Fruit fly (Drosophila melanogaster): ENCODE measurements around the gene CCT1.
A peak's percentile ranks its signal among the peaks of the same experiment; 100 is the strongest.

Gene CCT1

dm6 chr3R:22524344-22525072 lies 33.3 kb upstream of the CCT1 start (continued):
- peak; percentile 69 for TF ChIP-seq CG8290 (GFP tag; optimal IDR thresholded peaks at IDR 0.05)
- peak; percentile 34 to 84 for TF ChIP-seq CG8290 (tag; optimal IDR thresholded peaks at IDR 0.05)
- TF ChIP-seq Sry-δ (GFP tag; optimal IDR thresholded peaks at IDR 0.05), result peak; percentile 9
- peak; percentile 83; the same call in 2 of the 3 replicates for TF ChIP-seq gce (GFP tag; IDR thresholded peaks at IDR 0.05)
- no peak for TF ChIP-seq hb (GFP tag; IDR thresholded peaks at IDR 0.05; ENCODE audit: partially characterized antibody)
- TF ChIP-seq Lhr (GFP tag; optimal IDR thresholded peaks at IDR 0.05), result peak; percentile 23
- TF ChIP-seq jumu (GFP tag; optimal IDR thresholded peaks at IDR 0.05), result peak; percentile 10
- peak; percentile 85 for TF ChIP-seq Awh (GFP tag; IDR thresholded peaks at IDR 0.05)
- peak; percentile 38 for TF ChIP-seq tio (GFP tag; optimal IDR thresholded peaks at IDR 0.05)
- TF ChIP-seq Atf-2 (GFP tag; optimal IDR thresholded peaks at IDR 0.05), result peak; percentile 14
- TF ChIP-seq CG12769 (tag; optimal IDR thresholded peaks at IDR 0.05), result peak; percentile 40
- TF ChIP-seq CG12942 (GFP tag; optimal IDR thresholded peaks at IDR 0.05), result peak; percentile 36
- TF ChIP-seq Blimp-1 (GFP tag; optimal IDR thresholded peaks at IDR 0.05), result peak; percentile 67
- peak; percentile 89 for TF ChIP-seq wek (GFP tag; optimal IDR thresholded peaks at IDR 0.05)
- no peak for TF ChIP-seq dan (GFP tag; IDR thresholded peaks at IDR 0.05)
- TF ChIP-seq CG17912 (GFP tag; optimal IDR thresholded peaks at IDR 0.05), result peak; percentile 77
- no peak for TF ChIP-seq chn (GFP tag; optimal IDR thresholded peaks at IDR 0.05)
- TF ChIP-seq CHES-1-like (GFP tag; optimal IDR thresholded peaks at IDR 0.05), result peak; percentile 49
- no peak for TF ChIP-seq fru (optimal IDR thresholded peaks at IDR 0.05)
- TF ChIP-seq MESR4 (GFP tag; optimal IDR thresholded peaks at IDR 0.05), result peak; percentile 2
- peak; percentile 39 for TF ChIP-seq Jarid2 (GFP tag; optimal IDR thresholded peaks at IDR 0.05)
- TF ChIP-seq CG1233 (GFP tag; optimal IDR thresholded peaks at IDR 0.05), result peak; percentile 76
- TF ChIP-seq CG6854 (GFP tag; optimal IDR thresholded peaks at IDR 0.05), result peak; percentile 23
- TF ChIP-seq Camta (GFP tag; optimal IDR thresholded peaks at IDR 0.05), result peak; percentile 54
- TF ChIP-seq CG18619 (GFP tag; optimal IDR thresholded peaks at IDR 0.05), result peak; percentile 61
- TF ChIP-seq Rfx (GFP tag; IDR thresholded peaks at IDR 0.05), result peak; percentile 36; the same call in 1 of the 2 replicates
- TF ChIP-seq CG12104 (GFP tag; optimal IDR thresholded peaks at IDR 0.05), result peak; percentile 14
- peak; percentile 51 for TF ChIP-seq CG4424 (GFP tag; optimal IDR thresholded peaks at IDR 0.05)
- peak; percentile 29 for TF ChIP-seq dmrt11E (tag; optimal IDR thresholded peaks at IDR 0.05)
- TF ChIP-seq abd-A (tag; optimal IDR thresholded peaks at IDR 0.05), result peak; percentile 38
- no peak for TF ChIP-seq CG2199 (GFP tag; IDR thresholded peaks at IDR 0.05)
- TF ChIP-seq H15 (GFP tag; IDR thresholded peaks at IDR 0.05), result 0 out of 3 replicates have a peak, but pooled peaks have one; percentile 37
- TF ChIP-seq Rx (GFP tag; IDR thresholded peaks at IDR 0.05), result no peak
- TF ChIP-seq CG3281 (GFP tag; optimal IDR thresholded peaks at IDR 0.05), result peak; percentile 38
- no peak for TF ChIP-seq Gug (GFP tag; IDR thresholded peaks at IDR 0.05)
- peak; percentile 62 for TF ChIP-seq kah (GFP tag; optimal IDR thresholded peaks at IDR 0.05)
- no peak for TF ChIP-seq CG6654 (GFP tag; optimal IDR thresholded peaks at IDR 0.05)
- peak; percentile 87 for TF ChIP-seq CG12071 (GFP tag; optimal IDR thresholded peaks at IDR 0.05)
- TF ChIP-seq CG10431 (GFP tag; optimal IDR thresholded peaks at IDR 0.05), result peak; percentile 46
- peak; percentile 58; the same call in 1 of the 3 replicates for TF ChIP-seq CG11695 (GFP tag; IDR thresholded peaks at IDR 0.05)
- no peak for TF ChIP-seq NC2β (GFP tag; optimal IDR thresholded peaks at IDR 0.05)
- peak; percentile 92 for TF ChIP-seq Ets65A (GFP tag)
- TF ChIP-seq Fer2 (tag; optimal IDR thresholded peaks at IDR 0.05), result peak; percentile 36
- TF ChIP-seq CG1792 (GFP tag; optimal IDR thresholded peaks at IDR 0.05), result peak; percentile 2
- peak; percentile 43 for TF ChIP-seq scrt (GFP tag; optimal IDR thresholded peaks at IDR 0.05)
- peak; percentile 10 for TF ChIP-seq CG18476 (GFP tag; optimal IDR thresholded peaks at IDR 0.05)
- peak; percentile 52 for TF ChIP-seq Fer3 (tag; optimal IDR thresholded peaks at IDR 0.05)
- TF ChIP-seq CG10543 (GFP tag; optimal IDR thresholded peaks at IDR 0.05), result peak; percentile 67
- 0 out of 2 replicates have a peak, but pooled peaks have one; percentile 6 for TF ChIP-seq CG32767 (GFP tag; IDR thresholded peaks at IDR 0.05)
- TF ChIP-seq cwo (GFP tag; optimal IDR thresholded peaks at IDR 0.05), result peak; percentile 4
